Fruit fly (Drosophila melanogaster): Measurements from ENCODE around the gene Ubc2.

Gene Ubc2

DNA sequence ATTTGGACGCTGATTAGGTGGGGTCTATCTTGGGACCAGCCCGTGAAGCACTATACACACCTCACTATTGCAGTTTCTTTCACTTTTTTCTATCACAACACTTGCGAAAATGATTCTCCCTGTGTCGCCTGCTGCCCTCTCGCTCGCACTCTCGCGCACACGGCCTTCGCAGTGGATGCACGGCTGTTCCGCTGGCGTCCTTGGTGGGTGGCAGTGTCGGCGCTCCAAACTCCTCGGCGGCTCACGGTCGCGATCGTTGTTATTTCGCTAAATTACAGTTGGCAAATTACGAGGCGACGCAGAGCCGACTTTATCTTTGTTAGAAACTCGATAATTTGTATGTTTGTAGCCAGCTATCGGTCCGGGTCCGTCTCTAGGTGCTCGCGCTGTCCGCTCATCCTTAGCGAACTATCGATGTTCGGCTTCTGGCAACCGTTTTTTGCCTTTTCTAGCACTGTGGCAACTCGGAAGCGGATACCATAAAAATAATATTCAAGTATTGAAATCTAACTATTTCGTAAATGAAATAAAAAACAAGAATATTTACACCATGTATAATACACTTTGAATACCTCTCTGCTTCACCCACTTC lies at the start of gene Ubc2:
TSS of gene Ubc2 (minus strand) at position 410 of the 592 bp plus-strand sequence.
- peak; percentile 34 for TF ChIP-seq phol (tag; optimal IDR thresholded peaks at IDR 0.05)
- TF ChIP-seq CG31224 (GFP tag; IDR thresholded peaks at IDR 0.05) = no peak
- TF ChIP-seq Neu2 (GFP tag; optimal IDR thresholded peaks at IDR 0.05; ENCODE audit: borderline replicate concordance) = no peak
- peak; percentile 3 for TF ChIP-seq Nf-YC (tag; optimal IDR thresholded peaks at IDR 0.05)
- TF ChIP-seq stc (GFP tag; IDR thresholded peaks at IDR 0.05) = no peak
- TF ChIP-seq gce (GFP tag; IDR thresholded peaks at IDR 0.05) = no peak
- peak; percentile 48 for TF ChIP-seq Lhr (GFP tag; optimal IDR thresholded peaks at IDR 0.05)
- TF ChIP-seq lola (GFP tag; optimal IDR thresholded peaks at IDR 0.05) = no peak
- no peak for TF ChIP-seq fd102C (GFP tag; optimal IDR thresholded peaks at IDR 0.05)
- TF ChIP-seq bowl (GFP tag; IDR thresholded peaks at IDR 0.05) = no peak
- peak; percentile 98 for TF ChIP-seq Sry-δ (GFP tag; optimal IDR thresholded peaks at IDR 0.05)
- peak; percentile 61 for TF ChIP-seq vvl (GFP tag; IDR thresholded peaks at IDR 0.05)
- peak; percentile 35 for TF ChIP-seq CoRest (tag; optimal IDR thresholded peaks at IDR 0.05)
- no peak for TF ChIP-seq CG15073 (GFP tag; optimal IDR thresholded peaks at IDR 0.05)
- TF ChIP-seq salm (tag; optimal IDR thresholded peaks at IDR 0.05) = no peak
- no peak for TF ChIP-seq Tbp (GFP tag; optimal IDR thresholded peaks at IDR 0.05)
- peak; percentile 89 for TF ChIP-seq CG13287 (GFP tag; IDR thresholded peaks at IDR 0.05; ENCODE audit: partially characterized antibody)
- TF ChIP-seq tx (GFP tag; optimal IDR thresholded peaks at IDR 0.05) = no peak
- TF ChIP-seq Bgb (GFP tag; IDR thresholded peaks at IDR 0.05; ENCODE audit: partially characterized antibody) = peak; percentile 89
- TF ChIP-seq yki (optimal IDR thresholded peaks at IDR 0.05) = no peak
- no peak for TF ChIP-seq kah (GFP tag; optimal IDR thresholded peaks at IDR 0.05)
- TF ChIP-seq gcm (GFP tag; optimal IDR thresholded peaks at IDR 0.05) = no peak
- TF ChIP-seq Dip2 (GFP tag; IDR thresholded peaks at IDR 0.05) = no peak
- TF ChIP-seq slp2 (GFP tag; optimal IDR thresholded peaks at IDR 0.05) = no peak
- TF ChIP-seq fd96Cb (tag; optimal IDR thresholded peaks at IDR 0.05) = no peak
- peak; percentile 20 for TF ChIP-seq Abd-B (GFP tag; optimal IDR thresholded peaks at IDR 0.05)
- no peak for TF ChIP-seq sc (optimal IDR thresholded peaks at IDR 0.05)
- no peak for TF ChIP-seq sc (GFP tag; optimal IDR thresholded peaks at IDR 0.05)
- TF ChIP-seq CG15696 (tag; optimal IDR thresholded peaks at IDR 0.05) = no peak
- TF ChIP-seq Drgx (GFP tag; IDR thresholded peaks at IDR 0.05) = no peak
- TF ChIP-seq CG6765 (GFP tag; optimal IDR thresholded peaks at IDR 0.05) = no peak
- no peak for TF ChIP-seq CTCF (GFP tag; optimal IDR thresholded peaks at IDR 0.05)
- no peak for TF ChIP-seq tio (GFP tag; optimal IDR thresholded peaks at IDR 0.05)
- no peak for TF ChIP-seq CG17359 (tag; optimal IDR thresholded peaks at IDR 0.05)
- TF ChIP-seq gsb (GFP tag; IDR thresholded peaks at IDR 0.05) = no peak
- no peak for TF ChIP-seq wek (GFP tag; optimal IDR thresholded peaks at IDR 0.05)
- no peak for TF ChIP-seq klu (GFP tag; IDR thresholded peaks at IDR 0.05)
- TF ChIP-seq CG11247 (GFP tag; IDR thresholded peaks at IDR 0.05) = no peak
- TF ChIP-seq ab (GFP tag; optimal IDR thresholded peaks at IDR 0.05) = no peak
- TF ChIP-seq CG6654 (GFP tag; optimal IDR thresholded peaks at IDR 0.05) = no peak
- peak; percentile 29 for TF ChIP-seq Ptx1 (GFP tag; IDR thresholded peaks at IDR 0.05)
- TF ChIP-seq gt (GFP tag; IDR thresholded peaks at IDR 0.05) = no peak
- no peak for TF ChIP-seq Spps (tag; optimal IDR thresholded peaks at IDR 0.05)
- no peak for TF ChIP-seq Jarid2 (GFP tag; optimal IDR thresholded peaks at IDR 0.05)
- peak; percentile 43 for TF ChIP-seq CG17829 (tag; optimal IDR thresholded peaks at IDR 0.05)
- TF ChIP-seq CG8478 (optimal IDR thresholded peaks at IDR 0.05) = no peak
- no peak for TF ChIP-seq CG11093 (GFP tag; IDR thresholded peaks at IDR 0.05)
- TF ChIP-seq CG12659 (GFP tag; optimal IDR thresholded peaks at IDR 0.05) = peak; percentile 81
- no peak for TF ChIP-seq Ssrp (tag; optimal IDR thresholded peaks at IDR 0.05)
- TF ChIP-seq lbe (GFP tag; optimal IDR thresholded peaks at IDR 0.05) = no peak
- no peak for TF ChIP-seq Side (GFP tag; optimal IDR thresholded peaks at IDR 0.05)
- no peak for TF ChIP-seq CG9215 (GFP tag; IDR thresholded peaks at IDR 0.05)
- no peak for TF ChIP-seq Lim3 (GFP tag; IDR thresholded peaks at IDR 0.05)

Measured in whole organism, embryonic.